Worm (Caenorhabditis elegans): ENCODE results near the gene C45G9.9.

The C45G9.9 gene

DNA sequence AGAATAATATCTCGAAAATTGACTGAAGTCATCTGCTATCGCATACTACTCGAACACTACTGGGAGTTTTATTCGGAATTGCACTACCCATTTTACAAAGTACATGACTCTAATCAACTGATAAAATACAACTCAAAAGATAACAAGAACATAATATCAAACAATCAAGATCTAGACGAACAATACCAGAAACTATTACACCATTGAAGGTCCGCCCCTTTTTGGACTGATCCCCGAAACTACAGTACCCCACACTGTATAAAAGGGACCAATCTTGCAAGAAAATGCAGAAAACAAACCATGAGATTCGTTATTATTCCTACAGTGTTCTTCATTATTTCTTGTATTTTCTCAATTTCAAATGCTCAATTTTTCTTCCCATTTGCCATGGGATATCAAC lies 38.9 kb upstream of the C45G9.9 start, which contains the start of gene F54D8.10:
Gene F54D8.10, plus strand, starts transcription at position 301 of the 400 bp plus-strand sequence.
- TF ChIP-seq Y55F3AM.14 (GFP tag; optimal IDR thresholded peaks at IDR 0.05) (no peak), lin-11 (tag; optimal IDR thresholded peaks at IDR 0.05) (no peak), dmd-4 (tag; optimal IDR thresholded peaks at IDR 0.05) (no peak), nhr-25 (tag; optimal IDR thresholded peaks at IDR 0.05) (no peak), fos-1 (tag; optimal IDR thresholded peaks at IDR 0.05) (no peak), gmeb-1 (tag; optimal IDR thresholded peaks at IDR 0.05) (no peak), ceh-16 (tag; optimal IDR thresholded peaks at IDR 0.05) (no peak), R02D3.7 (tag; optimal IDR thresholded peaks at IDR 0.05) (no peak), blmp-1 (tag; optimal IDR thresholded peaks at IDR 0.05; ENCODE audit: insufficient read depth) (no peak), snpc-4 (tag; optimal IDR thresholded peaks at IDR 0.05) (no peak), elt-3 (tag; optimal IDR thresholded peaks at IDR 0.05) (no peak), sma-9 (GFP tag; optimal IDR thresholded peaks at IDR 0.05) (no peak), sma-9 (tag; optimal IDR thresholded peaks at IDR 0.05) (no peak), nhr-129 (tag; optimal IDR thresholded peaks at IDR 0.05) (no peak), ztf-1 (GFP tag; conservative IDR thresholded peaks at IDR 0.05) (no peak), unc-55 (GFP tag; optimal IDR thresholded peaks at IDR 0.05) (no peak), nhr-23 (tag; optimal IDR thresholded peaks at IDR 0.05) (no peak), C34F6.9 (tag; optimal IDR thresholded peaks at IDR 0.05) (no peak), zag-1 (tag; optimal IDR thresholded peaks at IDR 0.05) (no peak)

ce11 chrIII:5092345-5092744 lies 36.7 kb upstream of the C45G9.9 start:
- no peak for TF ChIP-seq nhr-25 (tag; optimal IDR thresholded peaks at IDR 0.05)
- no peak for TF ChIP-seq nhr-21 (tag; optimal IDR thresholded peaks at IDR 0.05)
- no peak for TF ChIP-seq nhr-23 (tag; optimal IDR thresholded peaks at IDR 0.05)
- TF ChIP-seq mdl-1 (tag; optimal IDR thresholded peaks at IDR 0.05), result no peak
- TF ChIP-seq nhr-10 (tag; optimal IDR thresholded peaks at IDR 0.05), result no peak
- no peak for TF ChIP-seq mbf-1 (tag; optimal IDR thresholded peaks at IDR 0.05)
- TF ChIP-seq snpc-4 (tag; optimal IDR thresholded peaks at IDR 0.05), result no peak
- TF ChIP-seq unc-62 (GFP tag; optimal IDR thresholded peaks at IDR 0.05), result no peak
- no peak for TF ChIP-seq blmp-1 (tag; optimal IDR thresholded peaks at IDR 0.05; ENCODE audit: insufficient read depth)
- TF ChIP-seq sma-3 (GFP tag; optimal IDR thresholded peaks at IDR 0.05), result no peak
- TF ChIP-seq mab-5 (tag; optimal IDR thresholded peaks at IDR 0.05), result no peak
- TF ChIP-seq crh-2 (tag; optimal IDR thresholded peaks at IDR 0.05), result no peak
- TF ChIP-seq C34F6.9 (tag; optimal IDR thresholded peaks at IDR 0.05), result no peak
- TF ChIP-seq ztf-4 (tag; optimal IDR thresholded peaks at IDR 0.05), result no peak
- TF ChIP-seq elt-3 (tag; optimal IDR thresholded peaks at IDR 0.05), result no peak
- no peak for TF ChIP-seq sma-9 (GFP tag; optimal IDR thresholded peaks at IDR 0.05)
- no peak for TF ChIP-seq sma-9 (tag; optimal IDR thresholded peaks at IDR 0.05)

ce11 chrIII:5089489-5089888 lies 33.9 kb upstream of the C45G9.9 start:
- TF ChIP-seq mdl-1 (tag; optimal IDR thresholded peaks at IDR 0.05) (no peak), mab-5 (tag; optimal IDR thresholded peaks at IDR 0.05) (no peak), blmp-1 (tag; optimal IDR thresholded peaks at IDR 0.05; ENCODE audit: insufficient read depth) (no peak), elt-3 (tag; optimal IDR thresholded peaks at IDR 0.05) (no peak), sma-9 (GFP tag; optimal IDR thresholded peaks at IDR 0.05) (peak; percentile 77), sma-9 (tag; optimal IDR thresholded peaks at IDR 0.05) (no peak), nhr-21 (tag; optimal IDR thresholded peaks at IDR 0.05) (peak; percentile 68), alr-1 (tag; optimal IDR thresholded peaks at IDR 0.05) (no peak), fos-1 (tag; optimal IDR thresholded peaks at IDR 0.05) (peak; percentile 2), nhr-25 (tag; optimal IDR thresholded peaks at IDR 0.05) (peak; percentile 37)

ce11 chrIII:5085529-5085928 lies 29.9 kb upstream of the C45G9.9 start, which contains the start of gene cah-1:
TSS of gene cah-1 (minus strand) at chrIII:5085629.
- TF ChIP-seq nhr-11 (tag; optimal IDR thresholded peaks at IDR 0.05) (no peak), nhr-21 (tag; optimal IDR thresholded peaks at IDR 0.05) (no peak), crh-2 (tag; optimal IDR thresholded peaks at IDR 0.05) (no peak), unc-55 (GFP tag; optimal IDR thresholded peaks at IDR 0.05) (peak; percentile 23), nhr-77 (tag; optimal IDR thresholded peaks at IDR 0.05) (no peak)

DNA sequence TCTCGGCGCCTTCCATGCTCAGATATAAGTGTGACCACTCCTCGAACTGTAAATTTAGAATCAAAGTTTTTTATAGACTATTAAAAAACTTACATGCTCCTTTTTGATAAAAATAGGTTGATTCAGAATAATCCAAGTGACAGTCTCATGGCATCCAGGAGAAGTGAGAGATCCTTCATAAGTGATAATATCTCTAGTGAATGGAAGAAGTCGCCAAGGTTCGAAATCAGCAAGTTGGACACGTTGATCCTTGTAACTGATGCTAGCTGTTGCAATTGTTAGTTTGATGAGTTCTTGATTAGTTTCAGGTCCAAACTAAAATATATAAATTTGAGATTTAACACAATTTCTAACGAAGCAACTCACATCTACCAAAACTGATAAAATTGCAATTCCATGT lies 27.7 kb upstream of the C45G9.9 start:
- TF ChIP-seq nhr-23 (tag; optimal IDR thresholded peaks at IDR 0.05), result no peak
- no peak for TF ChIP-seq snpc-4 (tag; optimal IDR thresholded peaks at IDR 0.05)
- TF ChIP-seq elt-3 (tag; optimal IDR thresholded peaks at IDR 0.05), result no peak
- TF ChIP-seq nhr-21 (tag; optimal IDR thresholded peaks at IDR 0.05), result peak; percentile 22
- peak; percentile 24 for TF ChIP-seq sma-3 (GFP tag; optimal IDR thresholded peaks at IDR 0.05)
- peak; percentile 31 for TF ChIP-seq ztf-4 (tag; optimal IDR thresholded peaks at IDR 0.05)

DNA sequence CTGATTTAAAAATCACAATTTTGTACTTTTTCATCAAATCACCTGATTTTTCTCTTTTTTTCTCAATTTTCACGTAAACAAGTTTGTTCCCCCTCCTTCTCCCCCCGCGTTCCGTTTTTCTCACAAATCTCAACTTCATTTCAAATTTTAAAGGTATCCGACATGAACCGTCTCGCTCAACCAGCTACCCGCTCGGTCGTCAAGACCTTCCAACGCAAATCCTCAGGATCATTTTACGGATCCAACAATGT lies 25.9 kb upstream of the C45G9.9 start, which contains the start of gene cox-6A:
Gene cox-6A, plus strand, starts transcription at position 152 of the 251 bp plus-strand sequence.
- TF ChIP-seq nhr-11 (tag; optimal IDR thresholded peaks at IDR 0.05), result no peak
- TF ChIP-seq blmp-1 (tag; optimal IDR thresholded peaks at IDR 0.05; ENCODE audit: insufficient read depth), result no peak
- TF ChIP-seq gmeb-1 (tag; optimal IDR thresholded peaks at IDR 0.05), result no peak
- TF ChIP-seq R02D3.7 (tag; optimal IDR thresholded peaks at IDR 0.05), result no peak
- no peak for TF ChIP-seq nhr-21 (tag; optimal IDR thresholded peaks at IDR 0.05)
- TF ChIP-seq lin-13 (GFP tag; optimal IDR thresholded peaks at IDR 0.05), result no peak
- no peak for TF ChIP-seq lin-11 (tag; optimal IDR thresholded peaks at IDR 0.05)
- no peak for TF ChIP-seq sem-4 (tag; optimal IDR thresholded peaks at IDR 0.05)
- no peak for TF ChIP-seq ztf-11 (tag; optimal IDR thresholded peaks at IDR 0.05)
- TF ChIP-seq sma-3 (GFP tag; optimal IDR thresholded peaks at IDR 0.05), result no peak
- no peak for TF ChIP-seq skn-1 (tag; optimal IDR thresholded peaks at IDR 0.05)
- no peak for TF ChIP-seq unc-62 (GFP tag; optimal IDR thresholded peaks at IDR 0.05)
- no peak for TF ChIP-seq nhr-23 (tag; optimal IDR thresholded peaks at IDR 0.05)

Measured in whole organism, L2 larva.